Worm (Caenorhabditis elegans) whole organism, L4 larva: ENCODE results near the gene vgln-1.

Experiments
- D1046.2 ChIP-seq: fragments of 200-800 bp; sonication (Bioruptor generic); IDR thresholded peaks from 2 replicates; pipeline ENCODE4 v1.3.6; 2022; ENCODE audit warnings: missing genetic modification characterization, missing compliant biosample characterization
- F37D6.2 ChIP-seq: sonication (generic microtip); optimal IDR thresholded peaks from 2 replicates; lab custom pipeline; 2016; ENCODE audit warnings: mild to moderate bottlenecking, missing genetic modification characterization, missing compliant biosample characterization
- R02D3.7 ChIP-seq: fragments of 150-350 bp; sonication (generic microtip); optimal IDR thresholded peaks from 3 replicates; lab custom pipeline; 2014; ENCODE audit warnings: missing biosample characterization, missing genetic modification characterization
- T20F7.1 ChIP-seq: fragments of 200-800 bp; sonication (Bioruptor generic); optimal IDR thresholded peaks from 2 replicates; lab custom pipeline; 2018; ENCODE audit warnings: mild to moderate bottlenecking, missing genetic modification characterization, missing compliant biosample characterization
- T26A8.4 ChIP-seq: fragments of 200-800 bp; sonication (Bioruptor generic); IDR thresholded peaks from 2 replicates; pipeline ENCODE4 v1.3.6; 2022; ENCODE audit warnings: missing genetic modification characterization, missing compliant biosample characterization
- Y105C5A.15 ChIP-seq: fragments of 200-800 bp; sonication (Bioruptor generic); IDR thresholded peaks from 2 replicates; pipeline ENCODE4 v1.3.6; 2022; ENCODE audit warnings: missing genetic modification characterization, missing compliant biosample characterization
- ZK337.2 ChIP-seq: fragments of 200-800 bp; sonication (Bioruptor generic); IDR thresholded peaks from 2 replicates; pipeline ENCODE4 v1.3.6; 2022; ENCODE audit warnings: missing genetic modification reagents, missing genetic modification characterization, missing compliant biosample characterization
- ZK546.5 ChIP-seq, 2 experiments: sonication (generic microtip); optimal IDR thresholded peaks; 2 replicates each; lab custom pipeline; 2017; ENCODE audit warnings: missing biosample characterization in 2 of 2, missing genetic modification characterization in 2 of 2
- aly-2 ChIP-seq: sonication (generic microtip); optimal IDR thresholded peaks from 2 replicates; lab custom pipeline; 2018; ENCODE audit warnings: missing biosample characterization, missing genetic modification characterization
- arid-1 ChIP-seq: fragments of 200-800 bp; sonication (Bioruptor generic); conservative IDR thresholded peaks from 2 replicates; pipeline ENCODE4 v1.3.6; 2022; ENCODE audit warnings: missing genetic modification reagents, missing genetic modification characterization, missing compliant biosample characterization
- attf-4 ChIP-seq: sonication (generic microtip); optimal IDR thresholded peaks from 3 replicates; lab custom pipeline; 2017; ENCODE audit warnings: missing biosample characterization, missing genetic modification characterization
- ceh-32 ChIP-seq: sonication (generic microtip); optimal IDR thresholded peaks from 2 replicates; lab custom pipeline; 2016; ENCODE audit warnings: mild to moderate bottlenecking, missing genetic modification characterization, missing compliant biosample characterization; ENCODE audit not compliant: poor library complexity
- ceh-44 ChIP-seq: fragments of 200-800 bp; sonication (Bioruptor generic); IDR thresholded peaks from 2 replicates; pipeline ENCODE4 v1.3.6; 2022; ENCODE audit warnings: missing genetic modification reagents, missing genetic modification characterization, missing compliant biosample characterization
- ces-1 ChIP-seq: fragments of 150-350 bp; sonication (generic microtip); optimal IDR thresholded peaks from 4 replicates; lab custom pipeline; 2014; ENCODE audit warnings: missing biosample characterization, missing genetic modification reagents, missing genetic modification characterization
- cey-2 ChIP-seq: sonication (generic microtip); optimal IDR thresholded peaks from 3 replicates; lab custom pipeline; 2017; ENCODE audit warnings: missing genetic modification characterization, mild to moderate bottlenecking, missing compliant biosample characterization, antibody characterized with exemption, borderline replicate concordance; ENCODE audit not compliant: insufficient read depth
- ctbp-1 ChIP-seq: fragments of 200-800 bp; sonication (Bioruptor generic); IDR thresholded peaks from 2 replicates; pipeline ENCODE4 v1.3.6; 2022; ENCODE audit warnings: missing genetic modification reagents, missing genetic modification characterization, missing compliant biosample characterization
- daf-16 ChIP-seq, 3 experiments: sonication (generic microtip); optimal IDR thresholded peaks; 2 replicates each; lab custom pipeline; 2016 to 2017; ENCODE audit warnings: missing genetic modification characterization in 3 of 3, missing genetic modification reagents in 3 of 3, mild to moderate bottlenecking in 2 of 3, missing compliant biosample characterization in 2 of 3, missing biosample characterization in 1 of 3, moderate library complexity in 1 of 3
- dmd-8 ChIP-seq: fragments of 200-800 bp; sonication (Bioruptor generic); IDR thresholded peaks from 2 replicates; pipeline ENCODE4 v1.3.6; 2022; ENCODE audit warnings: missing genetic modification characterization, missing compliant biosample characterization
- dmd-9 ChIP-seq: fragments of 200-800 bp; sonication (Bioruptor generic); IDR thresholded peaks from 2 replicates; pipeline ENCODE4 v1.3.6; 2022; ENCODE audit warnings: missing genetic modification reagents, missing genetic modification characterization, missing compliant biosample characterization
- dpl-1 ChIP-seq: fragments of 150-350 bp; optimal IDR thresholded peaks from 2 replicates; lab custom pipeline; 2014; ENCODE audit warnings: missing biosample characterization, missing genetic modification reagents, missing genetic modification characterization
- duxl-1 ChIP-seq: sonication (generic microtip); optimal IDR thresholded peaks from 2 replicates; lab custom pipeline; 2016; ENCODE audit warnings: mild to moderate bottlenecking, missing genetic modification characterization, moderate library complexity, missing compliant biosample characterization; ENCODE audit not compliant: poor library complexity
- fkh-10 ChIP-seq: fragments of 150-350 bp; optimal IDR thresholded peaks from 2 replicates; lab custom pipeline; 2014; ENCODE audit warnings: missing biosample characterization, missing genetic modification reagents, missing genetic modification characterization
- fos-1 ChIP-seq: fragments of 150-350 bp; optimal IDR thresholded peaks from 2 replicates; lab custom pipeline; 2014; ENCODE audit warnings: missing biosample characterization, missing genetic modification characterization
- gei-8 ChIP-seq: fragments of 200-800 bp; sonication (Bioruptor generic); optimal IDR thresholded peaks from 2 replicates; lab custom pipeline; 2018; ENCODE audit warnings: mild to moderate bottlenecking, missing genetic modification characterization, missing compliant biosample characterization
- hif-1 ChIP-seq, 2 experiments: sonication (generic microtip); optimal IDR thresholded peaks; 2 replicates each; lab custom pipeline; 2016 to 2017; ENCODE audit warnings: missing compliant biosample characterization in 2 of 2, missing genetic modification characterization in 2 of 2, missing genetic modification reagents in 2 of 2, missing genotype in 2 of 2, mild to moderate bottlenecking in 1 of 2
- hmg-1.1 ChIP-seq: fragments of 200-800 bp; sonication (Bioruptor generic); IDR thresholded peaks from 2 replicates; pipeline ENCODE4 v1.3.6; 2022; ENCODE audit warnings: missing genetic modification reagents, missing genetic modification characterization, missing compliant biosample characterization
- lim-7 ChIP-seq: fragments of 200-800 bp; sonication (Bioruptor generic); IDR thresholded peaks from 2 replicates; pipeline ENCODE4 v1.3.6; 2022; ENCODE audit warnings: missing genetic modification characterization, missing compliant biosample characterization
- lin-1 ChIP-seq: fragments of 200-800 bp; sonication (Bioruptor generic); IDR thresholded peaks from 2 replicates; pipeline ENCODE4 v1.3.6; 2022; ENCODE audit warnings: missing genetic modification reagents, missing genetic modification characterization, missing compliant biosample characterization
- lin-13 ChIP-seq: fragments of 150-350 bp; optimal IDR thresholded peaks from 2 replicates; lab custom pipeline; 2014; ENCODE audit warnings: missing biosample characterization, missing genetic modification reagents, missing genetic modification characterization
- lin-39 ChIP-seq: fragments of 150-350 bp; optimal IDR thresholded peaks from 2 replicates; lab custom pipeline; 2014; ENCODE audit warnings: missing biosample characterization, missing genetic modification reagents, missing genetic modification characterization
- lir-3 ChIP-seq: sonication (generic microtip); optimal IDR thresholded peaks from 2 replicates; lab custom pipeline; 2016; ENCODE audit warnings: mild to moderate bottlenecking, missing genetic modification characterization, missing compliant biosample characterization
- mep-1 ChIP-seq: fragments of 150-350 bp; sonication (generic microtip); optimal IDR thresholded peaks from 3 replicates; lab custom pipeline; 2014; ENCODE audit warnings: missing biosample characterization, missing genetic modification characterization
- mes-2 ChIP-seq: sonication (generic microtip); optimal IDR thresholded peaks from 2 replicates; lab custom pipeline; 2016; ENCODE audit warnings: missing genotype, mild to moderate bottlenecking, missing genetic modification characterization, missing compliant biosample characterization; ENCODE audit not compliant: poor library complexity, severe bottlenecking
- mxl-2 ChIP-seq: fragments of 200-800 bp; sonication (Bioruptor generic); conservative IDR thresholded peaks from 2 replicates; pipeline ENCODE4 v1.3.6; 2022; ENCODE audit warnings: missing genetic modification reagents, missing genetic modification characterization, missing compliant biosample characterization
- nhr-10 ChIP-seq: fragments of 150-350 bp; optimal IDR thresholded peaks from 2 replicates; lab custom pipeline; 2014; ENCODE audit warnings: missing biosample characterization, missing genetic modification characterization
- nhr-11 ChIP-seq: fragments of 150-350 bp; optimal IDR thresholded peaks from 2 replicates; lab custom pipeline; 2014; ENCODE audit warnings: missing biosample characterization, missing genetic modification characterization
- nhr-111 ChIP-seq: fragments of 200-800 bp; sonication (Bioruptor generic); optimal IDR thresholded peaks from 2 replicates; lab custom pipeline; 2018; ENCODE audit warnings: mild to moderate bottlenecking, missing genetic modification characterization, missing compliant biosample characterization
- nhr-28 ChIP-seq: fragments of 150-350 bp; optimal IDR thresholded peaks from 2 replicates; lab custom pipeline; 2014; ENCODE audit warnings: missing biosample characterization, missing genetic modification characterization
- nhr-41 ChIP-seq: fragments of 200-800 bp; sonication (Bioruptor generic); IDR thresholded peaks from 2 replicates; pipeline ENCODE4 v1.3.6; 2022; ENCODE audit warnings: missing genetic modification reagents, missing genetic modification characterization, missing compliant biosample characterization
- nhr-76 ChIP-seq: fragments of 150-350 bp; optimal IDR thresholded peaks from 2 replicates; lab custom pipeline; 2014; ENCODE audit warnings: missing biosample characterization, missing genetic modification characterization
- pqm-1 ChIP-seq: sonication (generic microtip); optimal IDR thresholded peaks from 2 replicates; lab custom pipeline; 2017; ENCODE audit warnings: missing biosample characterization, missing genetic modification characterization
- saeg-2 ChIP-seq: fragments of 200-800 bp; sonication (Bioruptor generic); IDR thresholded peaks from 2 replicates; pipeline ENCODE4 v1.3.6; 2022; ENCODE audit warnings: missing genetic modification reagents, missing genetic modification characterization, missing compliant biosample characterization
- snpc-4 ChIP-seq: fragments of 150-350 bp; optimal IDR thresholded peaks from 2 replicates; lab custom pipeline; 2014; ENCODE audit warnings: missing biosample characterization, missing genetic modification characterization
- spr-3 ChIP-seq: fragments of 200-800 bp; sonication (Bioruptor generic); optimal IDR thresholded peaks from 2 replicates; lab custom pipeline; 2018; ENCODE audit warnings: mild to moderate bottlenecking, missing genetic modification characterization, missing compliant biosample characterization
- unc-130 ChIP-seq: sonication (generic microtip); optimal IDR thresholded peaks from 2 replicates; lab custom pipeline; 2016; ENCODE audit warnings: missing genetic modification reagents, missing genetic modification characterization, missing compliant biosample characterization
- unc-39 ChIP-seq: sonication (generic microtip); optimal IDR thresholded peaks from 2 replicates; lab custom pipeline; 2017; ENCODE audit warnings: missing biosample characterization, missing genetic modification characterization
- unc-62 ChIP-seq, 3 experiments: fragments of 150-350 bp in 1 of 3; sonication (generic microtip); optimal IDR thresholded peaks in 2 of 3; peaks in 1 of 3; 1 replicate in 1 of 3; 2 replicates in 2 of 3; lab custom pipeline; 2014 to 2017; ENCODE audit warnings: missing biosample characterization in 3 of 3, missing genetic modification characterization in 3 of 3, missing genetic modification reagents in 3 of 3, missing genotype in 1 of 3
- vab-7 ChIP-seq: fragments of 200-800 bp; sonication (Bioruptor generic); IDR thresholded peaks from 2 replicates; pipeline ENCODE4 v1.3.6; 2022; ENCODE audit warnings: missing genetic modification reagents, missing genetic modification characterization, missing compliant biosample characterization
- zfp-3 ChIP-seq: fragments of 200-800 bp; sonication (Bioruptor generic); conservative IDR thresholded peaks from 2 replicates; pipeline ENCODE4 v1.3.6; 2022; ENCODE audit warnings: missing genetic modification reagents, missing genetic modification characterization, missing compliant biosample characterization
- zip-11 ChIP-seq: fragments of 200-800 bp; sonication (Bioruptor generic); IDR thresholded peaks from 2 replicates; pipeline ENCODE4 v1.3.6; 2022; ENCODE audit warnings: missing genetic modification characterization, missing compliant biosample characterization
- zip-2 ChIP-seq: fragments of 150-350 bp; optimal IDR thresholded peaks from 2 replicates; lab custom pipeline; 2014; ENCODE audit warnings: missing biosample characterization, missing genetic modification characterization

The vgln-1 gene

ce11 chrII:9931012-9931411 lies 40.1 kb upstream of the vgln-1 start (continued):
- TF ChIP-seq daf-16 (GFP tag; optimal IDR thresholded peaks at IDR 0.05; lab: Kevin White, UChicago) (no peak), daf-16 (tag; optimal IDR thresholded peaks at IDR 0.05; lab: Kevin White, UChicago) (no peak), arid-1 (no peak), unc-130 (GFP tag; lab: Kevin White, UChicago) (peak; percentile 21), lin-13 (no peak), ceh-32 (no peak), ces-1 (GFP tag; lab: Kevin White, UChicago) (no peak), ZK337.2 (no peak), unc-39 (tag; lab: Kevin White, UChicago) (no peak), zip-2 (tag; lab: Kevin White, UChicago) (no peak), lin-39 (tag; lab: Kevin White, UChicago) (no peak), dpl-1 (peak; percentile 22), saeg-2 (no peak), Y105C5A.15 (GFP tag; lab: Robert Waterston, UW) (no peak), vab-7 (no peak), duxl-1 (tag; lab: Kevin White, UChicago) (peak; percentile 30), ZK546.5 (tag; optimal IDR thresholded peaks at IDR 0.05; lab: Kevin White, UChicago) (no peak), hmg-1.1 (GFP tag; lab: Robert Waterston, UW) (peak; percentile 44), lir-3 (tag; lab: Kevin White, UChicago) (no peak), nhr-28 (tag; lab: Kevin White, UChicago) (no peak), lin-1 (GFP tag; lab: Robert Waterston, UW) (no peak), T20F7.1 (no peak), attf-4 (tag; lab: Kevin White, UChicago) (no peak), D1046.2 (GFP tag; lab: Robert Waterston, UW) (no peak), pqm-1 (no peak), mes-2 (tag; lab: Kevin White, UChicago) (peak; percentile 87), aly-2 (no peak), nhr-41 (no peak), fos-1 (tag; lab: Kevin White, UChicago) (no peak), dmd-9 (GFP tag; lab: Robert Waterston, UW) (no peak), nhr-76 (tag; lab: Kevin White, UChicago) (no peak), mxl-2 (no peak), dmd-8 (GFP tag; lab: Robert Waterston, UW) (0 out of 2 replicates have a peak, but pooled peaks have one; percentile 51), hif-1 (tag; optimal IDR thresholded peaks at IDR 0.05; lab: Kevin White, UChicago) (peak in 1 of 2 experiments; percentile 80), snpc-4 (tag; lab: Kevin White, UChicago) (no peak), zfp-3 (GFP tag; lab: Robert Waterston, UW) (no peak), ceh-44 (GFP tag; lab: Robert Waterston, UW) (no peak), R02D3.7 (tag; lab: Kevin White, UChicago) (no peak), nhr-111 (GFP tag; lab: Kevin White, UChicago) (no peak), unc-62 (GFP tag; optimal IDR thresholded peaks at IDR 0.05 in 1 of 2; lab: Kevin White, UChicago) (no peak), unc-62 (tag; optimal IDR thresholded peaks at IDR 0.05; lab: Kevin White, UChicago) (no peak), ctbp-1 (no peak), nhr-10 (tag; lab: Kevin White, UChicago) (no peak), mep-1 (peak; percentile 21), T26A8.4 (GFP tag; lab: Robert Waterston, UW) (no peak), spr-3 (no peak), lim-7 (GFP tag; lab: Robert Waterston, UW) (no peak), F37D6.2 (tag; lab: Kevin White, UChicago) (no peak), fkh-10 (GFP tag; lab: Kevin White, UChicago) (no peak), cey-2 (tag; lab: Kevin White, UChicago) (no peak), zip-11 (GFP tag; lab: Robert Waterston, UW) (no peak), gei-8 (GFP tag; lab: Kevin White, UChicago) (no peak), nhr-11 (tag; lab: Kevin White, UChicago) (peak; percentile 12)
